Worm (Caenorhabditis elegans) whole organism, L4 larva: ENCODE measurements around the gene str-149.

Experiments used
- Y5F2A.4 ChIP-seq: fragments of 200-800 bp; sonication (Bioruptor generic); optimal IDR thresholded peaks from 2 replicates; lab custom pipeline; 2018; ENCODE audit warnings: mild to moderate bottlenecking, missing genetic modification characterization, missing compliant biosample characterization
- ZK337.2 ChIP-seq: fragments of 200-800 bp; sonication (Bioruptor generic); IDR thresholded peaks from 2 replicates; pipeline ENCODE4 v1.3.6; 2022; ENCODE audit warnings: missing genetic modification reagents, missing genetic modification characterization, missing compliant biosample characterization
- ama-1 ChIP-seq: fragments of 150-350 bp; optimal IDR thresholded peaks from 2 replicates; lab custom pipeline; 2014; ENCODE audit warnings: inconsistent platforms, mixed read lengths
- ceh-20 ChIP-seq: fragments of 200-800 bp; sonication (Bioruptor generic); IDR thresholded peaks from 2 replicates; pipeline ENCODE4 v1.3.6; 2022; ENCODE audit warnings: missing genetic modification reagents, missing genetic modification characterization, missing compliant biosample characterization
- dmd-6 ChIP-seq: fragments of 200-800 bp; sonication (Bioruptor generic); IDR thresholded peaks from 2 replicates; pipeline ENCODE4 v1.3.6; 2022; ENCODE audit warnings: missing genetic modification reagents, missing genetic modification characterization, missing compliant biosample characterization
- dpl-1 ChIP-seq: fragments of 150-350 bp; optimal IDR thresholded peaks from 2 replicates; lab custom pipeline; 2014; ENCODE audit warnings: missing biosample characterization, missing genetic modification reagents, missing genetic modification characterization
- egl-27 ChIP-seq: sonication (generic microtip); optimal IDR thresholded peaks from 3 replicates; lab custom pipeline; 2017; ENCODE audit warnings: missing biosample characterization, missing genetic modification reagents, missing genetic modification characterization
- nhr-25 ChIP-seq: sonication (generic microtip); optimal IDR thresholded peaks from 2 replicates; lab custom pipeline; 2017; ENCODE audit warnings: missing genetic modification characterization, mild to moderate bottlenecking, missing compliant biosample characterization, antibody characterized with exemption, moderate library complexity, borderline replicate concordance; ENCODE audit not compliant: insufficient read depth
- nhr-6 ChIP-seq: fragments of 150-350 bp; optimal IDR thresholded peaks from 2 replicates; lab custom pipeline; 2014; ENCODE audit warnings: missing biosample characterization, missing genetic modification characterization
- pha-4 ChIP-seq, 2 experiments: fragments of 150-350 bp in 1 of 2; fragments of 200-800 bp in 1 of 2; sonication (Bioruptor generic) in 1 of 2; IDR thresholded peaks in 1 of 2; optimal IDR thresholded peaks in 1 of 2; 2 replicates each; pipeline versions ENCODE4 v1.3.6 to Lab custom; 2014 to 2022; ENCODE audit warnings: missing genetic modification characterization in 2 of 2, missing genetic modification reagents in 2 of 2, missing biosample characterization in 1 of 2, missing compliant biosample characterization in 1 of 2
- set-16 ChIP-seq: fragments of 200-800 bp; sonication (Bioruptor generic); IDR thresholded peaks from 2 replicates; pipeline ENCODE4 v1.3.6; 2022; ENCODE audit warnings: missing genetic modification reagents, missing genetic modification characterization, missing compliant biosample characterization
- snpc-4 ChIP-seq: fragments of 150-350 bp; optimal IDR thresholded peaks from 2 replicates; lab custom pipeline; 2014; ENCODE audit warnings: missing biosample characterization, missing genetic modification characterization

DNA sequence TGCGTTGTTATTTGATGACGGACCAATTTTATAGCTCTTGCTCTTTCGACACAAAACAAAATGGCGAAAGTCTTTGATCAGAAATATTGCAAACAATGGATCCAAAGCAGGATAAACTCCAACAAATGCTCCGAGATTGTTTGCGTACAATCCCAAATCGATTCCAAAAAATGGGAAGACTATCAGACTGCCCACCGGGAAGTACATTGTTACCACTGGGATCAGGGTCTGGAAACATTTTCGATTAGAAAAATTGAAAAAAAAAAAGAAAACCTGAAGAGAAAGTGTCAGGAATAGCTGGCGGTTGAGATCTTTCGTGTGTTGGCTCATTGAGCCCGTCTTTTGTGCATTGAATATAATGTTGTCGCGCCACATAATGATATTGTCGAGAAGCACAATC, 7.8 kb downstream of the str-149 start:
- TF ChIP-seq ZK337.2 (GFP tag; lab: Robert Waterston, UW) (no peak), ama-1 (lab: Kevin White, UChicago) (no peak), nhr-6 (tag; lab: Kevin White, UChicago) (no peak), snpc-4 (tag; lab: Kevin White, UChicago) (no peak), egl-27 (no peak), ceh-20 (GFP tag; lab: Robert Waterston, UW) (no peak), dpl-1 (no peak), nhr-25 (no peak), Y5F2A.4 (GFP tag; lab: Kevin White, UChicago) (no peak), set-16 (GFP tag; lab: Robert Waterston, UW) (no peak), pha-4 (GFP tag; IDR thresholded peaks at IDR 0.05; lab: Robert Waterston, UW) (no peak), pha-4 (tag; optimal IDR thresholded peaks at IDR 0.05; lab: Kevin White, UChicago) (no peak), dmd-6 (GFP tag; lab: Robert Waterston, UW) (no peak)
